Worm (Caenorhabditis elegans) whole organism, late embryonic: ENCODE measurements around the gene aqp-5.

Source experiments
- K02D7.2 ChIP-seq: sonication (generic microtip); optimal IDR thresholded peaks from 2 replicates; lab custom pipeline; 2017; ENCODE audit warnings: mild to moderate bottlenecking, missing genetic modification characterization, missing compliant biosample characterization
- K09A11.1 ChIP-seq: sonication (generic microtip); optimal IDR thresholded peaks from 2 replicates; lab custom pipeline; 2017; ENCODE audit warnings: antibody characterized with exemption, mild to moderate bottlenecking, missing genetic modification characterization, missing compliant biosample characterization; ENCODE audit not compliant: insufficient read depth
- T23F11.4 ChIP-seq: fragments of 200-800 bp; sonication (Bioruptor generic); optimal IDR thresholded peaks from 2 replicates; lab custom pipeline; 2018; ENCODE audit warnings: mild to moderate bottlenecking, missing genetic modification characterization, missing compliant biosample characterization
- Y22D7AL.16 ChIP-seq: sonication (generic microtip); optimal IDR thresholded peaks from 2 replicates; lab custom pipeline; 2016; ENCODE audit warnings: missing genetic modification characterization, missing compliant biosample characterization
- ama-1 ChIP-seq: fragments of 150-350 bp; optimal IDR thresholded peaks from 2 replicates; lab custom pipeline; 2014
- ceh-18 ChIP-seq: sonication (generic microtip); optimal IDR thresholded peaks from 2 replicates; lab custom pipeline; 2016; ENCODE audit warnings: missing genetic modification characterization, missing compliant biosample characterization
- ceh-19 ChIP-seq: fragments of 200-800 bp; sonication (Bioruptor generic); optimal IDR thresholded peaks from 2 replicates; lab custom pipeline; 2018; ENCODE audit warnings: mild to moderate bottlenecking, missing genetic modification characterization, missing compliant biosample characterization
- ceh-22 ChIP-seq: sonication (generic microtip); optimal IDR thresholded peaks from 2 replicates; lab custom pipeline; 2017; ENCODE audit warnings: missing biosample characterization, missing genetic modification characterization
- ceh-30 ChIP-seq: fragments of 150-350 bp; optimal IDR thresholded peaks from 2 replicates; lab custom pipeline; 2014; ENCODE audit warnings: missing biosample characterization, missing genetic modification characterization
- ceh-34 ChIP-seq: sonication (generic microtip); optimal IDR thresholded peaks from 2 replicates; lab custom pipeline; 2016; ENCODE audit warnings: mild to moderate bottlenecking, missing genetic modification characterization, missing compliant biosample characterization
- ceh-48 ChIP-seq: sonication (generic microtip); optimal IDR thresholded peaks from 2 replicates; lab custom pipeline; 2016; ENCODE audit warnings: missing genetic modification characterization, inconsistent platforms, missing compliant biosample characterization
- ceh-9 ChIP-seq: sonication (generic microtip); optimal IDR thresholded peaks from 2 replicates; lab custom pipeline; 2016; ENCODE audit warnings: mild to moderate bottlenecking, missing genetic modification characterization, inconsistent platforms, missing compliant biosample characterization
- dmd-4 ChIP-seq: sonication (generic microtip); optimal IDR thresholded peaks from 2 replicates; lab custom pipeline; 2016; ENCODE audit warnings: borderline replicate concordance, missing genetic modification characterization, missing compliant biosample characterization
- dve-1 ChIP-seq: sonication (generic microtip); optimal IDR thresholded peaks from 2 replicates; lab custom pipeline; 2017; ENCODE audit warnings: antibody characterized with exemption, mild to moderate bottlenecking, missing genetic modification characterization, missing compliant biosample characterization
- elt-2 ChIP-seq: sonication (generic microtip); optimal IDR thresholded peaks from 2 replicates; lab custom pipeline; 2016; ENCODE audit warnings: missing genetic modification reagents, missing genetic modification characterization, missing compliant biosample characterization
- eyg-1 ChIP-seq: sonication (generic microtip); optimal IDR thresholded peaks from 2 replicates; lab custom pipeline; 2016; ENCODE audit warnings: missing genotype, missing genetic modification characterization, missing compliant biosample characterization
- fax-1 ChIP-seq: sonication (generic microtip); optimal IDR thresholded peaks from 2 replicates; lab custom pipeline; 2016; ENCODE audit warnings: missing genotype, missing genetic modification characterization, missing compliant biosample characterization
- hlh-13 ChIP-seq: fragments of 200-800 bp; sonication (Bioruptor generic); optimal IDR thresholded peaks from 2 replicates; lab custom pipeline; 2018; ENCODE audit warnings: mild to moderate bottlenecking, missing genetic modification characterization, missing compliant biosample characterization
- hlh-30 ChIP-seq: sonication (generic microtip); optimal IDR thresholded peaks from 2 replicates; lab custom pipeline; 2017; ENCODE audit warnings: antibody characterized with exemption, missing genetic modification characterization, missing compliant biosample characterization; ENCODE audit not compliant: insufficient read depth
- hlh-6 ChIP-seq: sonication (generic microtip); optimal IDR thresholded peaks from 2 replicates; lab custom pipeline; 2016; ENCODE audit warnings: missing genotype, missing genetic modification characterization, missing compliant biosample characterization
- lim-6 ChIP-seq: sonication (generic microtip); optimal IDR thresholded peaks from 2 replicates; lab custom pipeline; 2016; ENCODE audit warnings: missing genetic modification characterization, missing compliant biosample characterization
- madf-2 ChIP-seq: sonication (generic microtip); optimal IDR thresholded peaks from 2 replicates; lab custom pipeline; 2017; ENCODE audit warnings: missing genetic modification characterization, missing compliant biosample characterization
- mec-3 ChIP-seq: sonication (generic microtip); optimal IDR thresholded peaks from 2 replicates; lab custom pipeline; 2016; ENCODE audit warnings: borderline replicate concordance, missing genetic modification characterization, missing compliant biosample characterization
- nhr-232 ChIP-seq: sonication (generic microtip); optimal IDR thresholded peaks from 2 replicates; lab custom pipeline; 2016; ENCODE audit warnings: missing genetic modification characterization, missing compliant biosample characterization
- pag-3 ChIP-seq: sonication (generic microtip); optimal IDR thresholded peaks from 2 replicates; lab custom pipeline; 2016; ENCODE audit warnings: missing compliant biosample characterization, missing genetic modification characterization, borderline replicate concordance
- pax-1 ChIP-seq: fragments of 150-350 bp; optimal IDR thresholded peaks from 2 replicates; lab custom pipeline; 2014; ENCODE audit warnings: missing biosample characterization, missing genetic modification characterization
- pha-4 ChIP-seq: fragments of 150-350 bp; optimal IDR thresholded peaks from 2 replicates; lab custom pipeline; 2018; ENCODE audit warnings: missing biosample characterization, missing genetic modification reagents, missing genetic modification characterization
- pros-1 ChIP-seq: fragments of 150-350 bp; optimal IDR thresholded peaks from 2 replicates; lab custom pipeline; 2014; ENCODE audit warnings: missing biosample characterization, missing genetic modification reagents, missing genetic modification characterization
- ref-2 ChIP-seq: sonication (generic microtip); optimal IDR thresholded peaks from 2 replicates; lab custom pipeline; 2016; ENCODE audit warnings: missing genetic modification characterization, missing compliant biosample characterization
- sdc-2 ChIP-seq: sonication (generic microtip); optimal IDR thresholded peaks from 2 replicates; lab custom pipeline; 2016; ENCODE audit warnings: missing genotype, missing genetic modification characterization, missing compliant biosample characterization
- sox-2 ChIP-seq: fragments of 200-800 bp; sonication (Bioruptor generic); IDR thresholded peaks from 2 replicates; pipeline ENCODE4 v1.3.6; 2022; ENCODE audit warnings: missing genetic modification reagents, missing genetic modification characterization, missing compliant biosample characterization
- syd-9 ChIP-seq: sonication (generic microtip); optimal IDR thresholded peaks from 2 replicates; lab custom pipeline; 2016; ENCODE audit warnings: mild to moderate bottlenecking, missing genetic modification characterization, moderate library complexity, missing compliant biosample characterization
- tbx-2 ChIP-seq: sonication (generic microtip); optimal IDR thresholded peaks from 2 replicates; lab custom pipeline; 2016; ENCODE audit warnings: missing genetic modification characterization, missing compliant biosample characterization
- ttx-3 ChIP-seq: sonication (generic microtip); optimal IDR thresholded peaks from 2 replicates; lab custom pipeline; 2016; ENCODE audit warnings: missing genetic modification reagents, missing genetic modification characterization, missing compliant biosample characterization
- unc-3 ChIP-seq, 2 experiments: fragments of 200-800 bp in 1 of 2; sonication (Bioruptor generic) in 1 of 2; sonication (generic microtip) in 1 of 2; conservative IDR thresholded peaks in 1 of 2; optimal IDR thresholded peaks in 1 of 2; 2 replicates each; pipeline versions ENCODE4 v1.3.6 to Lab custom; 2016 to 2022; ENCODE audit warnings: missing compliant biosample characterization in 2 of 2, missing genetic modification characterization in 2 of 2, missing genetic modification reagents in 1 of 2
- unc-42 ChIP-seq: sonication (generic microtip); optimal IDR thresholded peaks from 2 replicates; lab custom pipeline; 2016; ENCODE audit warnings: missing genotype, missing genetic modification characterization, missing compliant biosample characterization
- zip-5 ChIP-seq: sonication (generic microtip); optimal IDR thresholded peaks from 2 replicates; lab custom pipeline; 2016; ENCODE audit warnings: missing genetic modification characterization, missing compliant biosample characterization

aqp-5 gene

ce11 chrV:10525902-10526301, 34.4 kb downstream of the aqp-5 start, which contains the start of the genes C35A5.8 and hda-11 (continued):
- TF ChIP-seq zip-5, result peak; percentile 62
- peak; percentile 15 for TF ChIP-seq ceh-18

DNA sequence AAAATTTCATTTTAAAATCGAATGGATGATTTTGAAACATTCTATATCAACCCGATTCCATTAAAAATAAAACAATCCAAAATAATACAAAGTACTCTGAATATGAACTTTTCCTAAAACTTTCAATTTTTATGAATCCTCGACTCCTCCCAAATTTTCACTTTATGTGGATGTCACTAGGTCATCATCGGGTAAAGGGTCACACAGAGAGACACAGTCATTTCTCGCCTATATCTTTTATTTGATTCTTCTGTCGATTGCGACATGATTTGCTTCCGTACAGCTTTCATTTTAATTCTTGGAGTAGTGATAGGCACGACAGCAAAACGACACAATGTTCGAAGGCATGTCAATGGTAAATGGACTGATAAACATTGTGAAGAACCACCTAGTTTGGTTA, 37.0 kb downstream of the aqp-5 start, which contains the start of gene F25D1.3:
F25D1.3 (plus strand) TSS at position 225 of the 400 bp plus-strand sequence.
- no peak for TF ChIP-seq dmd-4
- no peak for TF ChIP-seq K02D7.2 (tag; lab: Kevin White, UChicago)
- TF ChIP-seq hlh-6 (tag; lab: Kevin White, UChicago), result no peak
- no peak for TF ChIP-seq unc-3 (GFP tag; conservative IDR thresholded peaks at IDR 0.05; lab: Robert Waterston, UW)
- no peak for TF ChIP-seq unc-3 (tag; optimal IDR thresholded peaks at IDR 0.05; lab: Kevin White, UChicago)

DNA sequence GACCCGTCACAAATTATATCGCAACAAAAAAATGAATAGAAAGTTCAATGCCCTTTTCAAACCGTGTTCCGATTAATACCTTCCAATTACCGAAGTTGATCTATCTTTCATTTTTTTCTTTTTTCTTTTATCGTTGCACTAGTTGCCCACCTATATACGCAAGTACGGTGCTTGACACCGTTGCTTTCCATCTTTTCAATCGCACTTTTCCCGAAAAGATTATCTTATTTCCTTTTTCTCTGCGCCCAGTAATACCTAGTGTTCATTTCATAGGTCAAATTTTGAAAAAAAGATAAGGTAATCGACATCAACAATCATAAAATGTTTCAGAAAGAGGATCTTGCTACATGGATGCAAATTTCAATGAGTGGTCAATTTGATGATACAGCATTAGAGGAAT, 38.1 kb downstream of the aqp-5 start:
- TF ChIP-seq hlh-13 (GFP tag; lab: Kevin White, UChicago) (no peak), unc-42 (tag; lab: Kevin White, UChicago) (no peak), elt-2 (no peak), eyg-1 (tag; lab: Kevin White, UChicago) (no peak), ama-1 (lab: Kevin White, UChicago) (no peak), mec-3 (tag; lab: Kevin White, UChicago) (no peak), ceh-9 (tag; lab: Kevin White, UChicago) (no peak), ttx-3 (tag; lab: Kevin White, UChicago) (no peak), dve-1 (tag; lab: Kevin White, UChicago) (no peak), pros-1 (tag; lab: Kevin White, UChicago) (no peak), ceh-48 (tag; lab: Kevin White, UChicago) (no peak), unc-3 (GFP tag; conservative IDR thresholded peaks at IDR 0.05; lab: Robert Waterston, UW) (no peak), unc-3 (tag; optimal IDR thresholded peaks at IDR 0.05; lab: Kevin White, UChicago) (no peak), K09A11.1 (tag; lab: Kevin White, UChicago) (no peak), nhr-232 (tag; lab: Kevin White, UChicago) (no peak), tbx-2 (tag; lab: Kevin White, UChicago) (no peak), ceh-19 (GFP tag; lab: Kevin White, UChicago) (no peak), dmd-4 (no peak)

- TF ChIP-seq T23F11.4 (GFP tag; lab: Kevin White, UChicago) (no peak), hlh-30 (no peak), ceh-34 (no peak), sdc-2 (tag; lab: Kevin White, UChicago) (no peak), ceh-9 (tag; lab: Kevin White, UChicago) (no peak), ceh-30 (tag; lab: Kevin White, UChicago) (no peak), ref-2 (no peak), tbx-2 (tag; lab: Kevin White, UChicago) (no peak), pax-1 (tag; lab: Kevin White, UChicago) (no peak), sox-2 (no peak), ceh-22 (tag; lab: Kevin White, UChicago) (no peak), fax-1 (tag; lab: Kevin White, UChicago) (no peak), pag-3 (tag; lab: Kevin White, UChicago) (no peak), syd-9 (tag; lab: Kevin White, UChicago) (no peak), Y22D7AL.16 (no peak), madf-2 (tag; lab: Kevin White, UChicago) (no peak), lim-6 (no peak), pha-4 (tag; lab: Kevin White, UChicago) (no peak)
Measured at ce11 chrV:10532725-10533124, 41.2 kb downstream of the aqp-5 start, which contains the start of gene txt-10. Gene txt-10 (minus strand): TSS chrV:10532825.
